Fruit fly (Drosophila melanogaster) whole organism, embryonic: ENCODE results near the gene bero.

Experiments used
- Ada2b ChIP-seq: fragments of 200-800 bp; sonication (Bioruptor generic); IDR thresholded peaks from 2 replicates; pipeline ENCODE4 v1.3.6; 2022; ENCODE audit warnings: missing biosample characterization, missing genetic modification characterization
- Blimp-1 ChIP-seq: fragments of 200-800 bp; sonication (Bioruptor generic); optimal IDR thresholded peaks from 3 replicates; lab custom pipeline; 2018; ENCODE audit warnings: missing biosample characterization, missing genetic modification characterization, mild to moderate bottlenecking, moderate library complexity, missing genetic modification reagents
- CG12219 ChIP-seq: fragments of 200-800 bp; sonication (Bioruptor generic); optimal IDR thresholded peaks from 3 replicates; lab custom pipeline; 2018; ENCODE audit warnings: missing biosample characterization, mild to moderate bottlenecking, missing genetic modification characterization
- CG15073 ChIP-seq: fragments of 200-800 bp; sonication (Bioruptor generic); optimal IDR thresholded peaks from 2 replicates; lab custom pipeline; 2016; ENCODE audit warnings: missing biosample characterization, missing genetic modification characterization
- CG18599 ChIP-seq: fragments of 200-800 bp; sonication (Bioruptor generic); optimal IDR thresholded peaks from 3 replicates; lab custom pipeline; 2017; ENCODE audit warnings: missing biosample characterization, missing genetic modification characterization, mild to moderate bottlenecking, moderate library complexity, missing genetic modification reagents
- CG30020 ChIP-seq: fragments of 200-800 bp; optimal IDR thresholded peaks from 2 replicates; lab custom pipeline; 2019; ENCODE audit warnings: missing biosample characterization, mild to moderate bottlenecking, missing genetic modification characterization, moderate library complexity
- CG31441 ChIP-seq: fragments of 200-800 bp; sonication (Bioruptor generic); IDR thresholded peaks from 2 replicates; pipeline ENCODE4 v1.3.6; 2022; ENCODE audit warnings: missing biosample characterization, missing genetic modification characterization
- CG3163 ChIP-seq: fragments of 200-800 bp; sonication (Bioruptor generic); optimal IDR thresholded peaks from 3 replicates; lab custom pipeline; 2016; ENCODE audit warnings: missing biosample characterization, missing genetic modification characterization
- CG3407 ChIP-seq: fragments of 200-800 bp; sonication (Bioruptor generic); optimal IDR thresholded peaks from 2 replicates; lab custom pipeline; 2018; ENCODE audit warnings: missing biosample characterization, mild to moderate bottlenecking, missing genetic modification characterization
- CG4617 ChIP-seq: fragments of 200-800 bp; sonication (Bioruptor generic); optimal IDR thresholded peaks from 3 replicates; lab custom pipeline; 2016; ENCODE audit warnings: missing biosample characterization, missing genetic modification characterization, borderline replicate concordance
- CG5180 ChIP-seq: fragments of 200-800 bp; sonication (Bioruptor generic); optimal IDR thresholded peaks from 3 replicates; lab custom pipeline; 2017; ENCODE audit warnings: missing biosample characterization, missing genetic modification characterization, mild to moderate bottlenecking, moderate library complexity, missing genetic modification reagents
- CG7271 ChIP-seq: fragments of 200-800 bp; sonication (Bioruptor generic); optimal IDR thresholded peaks from 2 replicates; lab custom pipeline; 2018; ENCODE audit warnings: missing biosample characterization, mild to moderate bottlenecking, missing genetic modification characterization, moderate library complexity
- CG7745 ChIP-seq: fragments of 200-800 bp; sonication (Bioruptor generic); optimal IDR thresholded peaks from 2 replicates; lab custom pipeline; 2018; ENCODE audit warnings: missing biosample characterization, mild to moderate bottlenecking, missing genetic modification characterization, moderate library complexity
- CG8478 ChIP-seq: fragments of >200 bp; optimal IDR thresholded peaks from 2 replicates; lab custom pipeline; 2018
- CG8944 ChIP-seq: fragments of 200-800 bp; sonication (Bioruptor generic); optimal IDR thresholded peaks from 3 replicates; lab custom pipeline; 2016; ENCODE audit warnings: missing biosample characterization, missing genetic modification characterization
- Eip74EF ChIP-seq, 2 experiments: fragments of 200-800 bp in 1 of 2; fragments of >200 bp in 1 of 2; sonication (Bioruptor generic) in 1 of 2; optimal IDR thresholded peaks; 2 replicates each; lab custom pipeline; 2017 to 2019; ENCODE audit warnings: missing biosample characterization in 2 of 2, missing genetic modification characterization in 2 of 2, mild to moderate bottlenecking in 1 of 2, moderate library complexity in 1 of 2
- Fer1 ChIP-seq: fragments of 200-800 bp; sonication (Bioruptor generic); optimal IDR thresholded peaks from 2 replicates; lab custom pipeline; 2017; ENCODE audit warnings: missing biosample characterization, mild to moderate bottlenecking, missing genetic modification characterization
- Hey ChIP-seq: fragments of 200-800 bp; sonication (Bioruptor generic); optimal IDR thresholded peaks from 3 replicates; lab custom pipeline; 2018; ENCODE audit warnings: missing biosample characterization, mild to moderate bottlenecking, missing genetic modification characterization
- Max ChIP-seq: fragments of 200-800 bp; sonication (Bioruptor generic); optimal IDR thresholded peaks from 2 replicates; lab custom pipeline; 2016; ENCODE audit warnings: missing biosample characterization, mild to moderate bottlenecking, missing genetic modification characterization
- Nf-YA ChIP-seq: fragments of 200-800 bp; sonication (Bioruptor generic); IDR thresholded peaks from 2 replicates; pipeline ENCODE4 v1.3.6; 2022; ENCODE audit warnings: missing biosample characterization, missing genetic modification characterization
- Nf-YB ChIP-seq: fragments of 200-800 bp; sonication (Bioruptor generic); optimal IDR thresholded peaks from 3 replicates; lab custom pipeline; 2019; ENCODE audit warnings: missing biosample characterization, mild to moderate bottlenecking, missing genetic modification characterization, moderate library complexity
- Pdp1 ChIP-seq, 2 experiments: fragments of 200-800 bp; sonication (Bioruptor generic); optimal IDR thresholded peaks; 3 replicates each; lab custom pipeline; 2016; ENCODE audit warnings: missing biosample characterization in 2 of 2, missing genetic modification characterization in 2 of 2, mild to moderate bottlenecking in 1 of 2, moderate library complexity in 1 of 2
- Spps ChIP-seq: fragments of 200-800 bp; sonication (Bioruptor generic); optimal IDR thresholded peaks from 2 replicates; lab custom pipeline; 2018; ENCODE audit warnings: missing biosample characterization, mild to moderate bottlenecking, missing genetic modification characterization
- Tbp ChIP-seq: fragments of >200 bp; optimal IDR thresholded peaks from 2 replicates; lab custom pipeline; 2018; ENCODE audit warnings: missing biosample characterization, missing genetic modification characterization
- YL-1 ChIP-seq: fragments of 200-800 bp; sonication (Bioruptor generic); optimal IDR thresholded peaks from 3 replicates; lab custom pipeline; 2017; ENCODE audit warnings: missing biosample characterization, mild to moderate bottlenecking, missing genetic modification characterization
- bcd ChIP-seq: fragments of 200-800 bp; sonication (Bioruptor generic); optimal IDR thresholded peaks from 2 replicates; lab custom pipeline; 2017; ENCODE audit warnings: missing biosample characterization, mild to moderate bottlenecking, missing genetic modification characterization
- bigmax ChIP-seq: fragments of 200-800 bp; sonication (Bioruptor generic); optimal IDR thresholded peaks from 2 replicates; lab custom pipeline; 2018; ENCODE audit warnings: missing biosample characterization, mild to moderate bottlenecking, missing genetic modification characterization
- cato ChIP-seq: fragments of 200-800 bp; sonication (Bioruptor generic); optimal IDR thresholded peaks from 2 replicates; lab custom pipeline; 2016; ENCODE audit warnings: missing biosample characterization, missing genetic modification characterization, borderline replicate concordance
- cwo ChIP-seq: fragments of 200-800 bp; sonication (Bioruptor generic); optimal IDR thresholded peaks from 3 replicates; lab custom pipeline; 2017; ENCODE audit warnings: missing biosample characterization, missing genetic modification characterization, mild to moderate bottlenecking, moderate library complexity, missing genetic modification reagents
- en ChIP-seq: fragments of 200-800 bp; sonication (Bioruptor generic); optimal IDR thresholded peaks from 2 replicates; lab custom pipeline; 2016; ENCODE audit warnings: missing biosample characterization, missing genetic modification characterization
- eyg ChIP-seq: fragments of 200-800 bp; sonication (Bioruptor generic); optimal IDR thresholded peaks from 3 replicates; lab custom pipeline; 2016; ENCODE audit warnings: missing biosample characterization, missing genetic modification characterization
- fd96Cb ChIP-seq: fragments of 200-800 bp; sonication (Bioruptor generic); optimal IDR thresholded peaks from 2 replicates; lab custom pipeline; 2018; ENCODE audit warnings: missing biosample characterization, mild to moderate bottlenecking, missing genetic modification characterization, moderate library complexity
- ftz-f1 ChIP-seq: fragments of 200-800 bp; sonication (Bioruptor generic); optimal IDR thresholded peaks from 2 replicates; lab custom pipeline; 2016; ENCODE audit warnings: missing biosample characterization, missing genetic modification characterization
- gcm ChIP-seq: fragments of 200-800 bp; sonication (Bioruptor generic); optimal IDR thresholded peaks from 2 replicates; lab custom pipeline; 2019; ENCODE audit warnings: missing biosample characterization, mild to moderate bottlenecking, missing genetic modification characterization, moderate library complexity
- gsb-n ChIP-seq: fragments of 200-800 bp; sonication (Bioruptor generic); optimal IDR thresholded peaks from 3 replicates; lab custom pipeline; 2018; ENCODE audit warnings: missing biosample characterization, mild to moderate bottlenecking, missing genetic modification characterization
- inv ChIP-seq: fragments of 200-800 bp; sonication (Bioruptor generic); IDR thresholded peaks from 2 replicates; pipeline ENCODE4 v1.3.6; 2022; ENCODE audit warnings: missing biosample characterization, missing genetic modification characterization; ENCODE audit not compliant: partially characterized antibody
- lola ChIP-seq, 3 experiments: fragments of >200 bp in 2 of 3; fragments of 200-800 bp in 1 of 3; sonication (Bioruptor generic) in 1 of 3; optimal IDR thresholded peaks; 2 replicates each; lab custom pipeline; 2017 to 2019; ENCODE audit warnings: missing biosample characterization in 3 of 3, missing genetic modification characterization in 3 of 3, mild to moderate bottlenecking in 1 of 3, moderate library complexity in 1 of 3
- nom ChIP-seq: fragments of 200-800 bp; sonication (Bioruptor generic); optimal IDR thresholded peaks from 2 replicates; lab custom pipeline; 2017; ENCODE audit warnings: missing biosample characterization, missing genetic modification characterization, mild to moderate bottlenecking, moderate library complexity, missing genetic modification reagents
- org-1 ChIP-seq: fragments of 200-800 bp; sonication (Bioruptor generic); optimal IDR thresholded peaks from 2 replicates; lab custom pipeline; 2017; ENCODE audit warnings: missing biosample characterization, missing genetic modification characterization
- otp ChIP-seq: fragments of 200-800 bp; sonication (Bioruptor generic); IDR thresholded peaks from 3 replicates; pipeline ENCODE4, ENCODE4 v1.3.6; 2022; ENCODE audit warnings: missing biosample characterization, missing genetic modification characterization
- pnt ChIP-seq: fragments of 200-800 bp; sonication (Bioruptor generic); optimal IDR thresholded peaks from 3 replicates; lab custom pipeline; 2016; ENCODE audit warnings: missing biosample characterization, missing genetic modification characterization
- repo ChIP-seq: fragments of 200-800 bp; sonication (Bioruptor generic); optimal IDR thresholded peaks from 2 replicates; lab custom pipeline; 2016; ENCODE audit warnings: missing biosample characterization, missing genetic modification characterization
- salm ChIP-seq: fragments of 200-800 bp; sonication (Bioruptor generic); optimal IDR thresholded peaks from 2 replicates; lab custom pipeline; 2018; ENCODE audit warnings: missing biosample characterization, mild to moderate bottlenecking, missing genetic modification characterization
- scrt ChIP-seq: fragments of 200-800 bp; sonication (Bioruptor generic); optimal IDR thresholded peaks from 2 replicates; lab custom pipeline; 2018; ENCODE audit warnings: missing biosample characterization, mild to moderate bottlenecking, missing genetic modification characterization, moderate library complexity
- sens-2 ChIP-seq: fragments of 200-800 bp; sonication (Bioruptor generic); IDR thresholded peaks from 2 replicates; pipeline ENCODE4 v1.3.6; 2022; ENCODE audit warnings: missing biosample characterization, missing genetic modification characterization
- tll ChIP-seq, 2 experiments: fragments of 200-800 bp in 1 of 2; fragments of >200 bp in 1 of 2; sonication (Bioruptor generic) in 1 of 2; optimal IDR thresholded peaks; 2 replicates each; lab custom pipeline; 2017 to 2019; ENCODE audit warnings: missing biosample characterization in 2 of 2, missing genetic modification characterization in 2 of 2, mild to moderate bottlenecking in 1 of 2, moderate library complexity in 1 of 2
- vnd ChIP-seq: fragments of 200-800 bp; sonication (Bioruptor generic); IDR thresholded peaks from 3 replicates; pipeline ENCODE4 v1.3.6; 2022; ENCODE audit warnings: missing biosample characterization, missing genetic modification characterization; ENCODE audit not compliant: partially characterized antibody
- wdn ChIP-seq: fragments of 200-800 bp; sonication (Bioruptor generic); IDR thresholded peaks from 2 replicates; pipeline ENCODE4 v1.3.6; 2022; ENCODE audit warnings: missing biosample characterization, missing genetic modification characterization

Gene bero

DNA sequence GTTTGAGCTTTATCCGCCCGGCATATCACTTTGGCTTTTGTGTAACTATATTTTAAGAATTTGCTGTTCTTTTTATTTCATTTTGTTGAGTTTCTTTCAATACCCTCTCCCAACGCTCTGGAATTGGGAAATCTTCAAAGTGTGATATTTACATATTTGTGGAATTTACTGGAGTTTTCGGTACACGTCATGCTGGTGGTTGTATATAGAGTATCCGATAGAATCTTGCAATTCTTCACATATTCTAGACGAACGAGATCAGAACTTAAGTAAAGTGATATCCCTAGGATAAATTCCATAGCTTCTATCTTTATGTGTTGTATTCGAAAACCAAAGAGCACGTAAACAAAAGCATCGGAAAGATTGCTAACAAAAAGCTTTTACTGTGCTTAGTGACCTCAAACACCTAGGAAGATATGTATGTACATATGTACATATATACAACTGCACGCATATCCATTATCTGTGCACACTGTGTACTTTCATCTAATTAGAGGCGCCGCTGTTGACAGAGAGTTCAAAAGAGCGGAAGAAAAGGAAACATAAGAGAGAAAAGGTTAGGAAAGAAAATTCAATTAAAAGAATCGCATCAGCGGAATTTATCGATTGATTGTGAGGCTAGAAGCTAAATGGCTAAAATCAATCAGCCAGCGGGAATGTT lies 38.3 kb downstream of the bero start (continued):
- TF ChIP-seq eyg: no peak
- TF ChIP-seq bcd (GFP tag; lab: Kevin White, UChicago): no peak
- TF ChIP-seq Eip74EF (GFP tag; optimal IDR thresholded peaks at IDR 0.05; lab: Kevin White, UChicago): peak in 1 of 2 experiments; percentile 42
- TF ChIP-seq CG3163: no peak
- TF ChIP-seq inv (GFP tag; lab: Robert Waterston, UW): no peak
- TF ChIP-seq CG4617 (GFP tag; lab: Kevin White, UChicago): no peak
- no peak for TF ChIP-seq nom (GFP tag; lab: Kevin White, UChicago)
- no peak for TF ChIP-seq Max
- TF ChIP-seq tll (GFP tag; optimal IDR thresholded peaks at IDR 0.05; lab: Kevin White, UChicago): no peak
- TF ChIP-seq YL-1: peak; percentile 22
- no peak; the same call in 2 of the 3 replicates for TF ChIP-seq otp (GFP tag; lab: Robert Waterston, UW)
- peak; percentile 11 for TF ChIP-seq gsb-n (tag; lab: Kevin White, UChicago)
- TF ChIP-seq repo: no peak
- TF ChIP-seq Spps: peak; percentile 42
- no peak for TF ChIP-seq fd96Cb (tag; lab: Kevin White, UChicago)
- TF ChIP-seq CG8944 (GFP tag; lab: Kevin White, UChicago): no peak
- TF ChIP-seq scrt (GFP tag; lab: Kevin White, UChicago): peak; percentile 44
- no peak for TF ChIP-seq org-1
- no peak for TF ChIP-seq pnt (GFP tag; lab: Kevin White, UChicago)
- TF ChIP-seq en (GFP tag; lab: Kevin White, UChicago): no peak
- TF ChIP-seq salm (tag; lab: Kevin White, UChicago): peak; percentile 13
- TF ChIP-seq vnd (GFP tag; lab: Robert Waterston, UW): no peak
- peak; percentile 46 for TF ChIP-seq Fer1 (GFP tag; lab: Kevin White, UChicago)
- TF ChIP-seq CG31441 (GFP tag; lab: Robert Waterston, UW): peak; percentile 48; the same call in 1 of the 2 replicates
- no peak for TF ChIP-seq Pdp1 (GFP tag; optimal IDR thresholded peaks at IDR 0.05; lab: Kevin White, UChicago)
- peak; percentile 72 for TF ChIP-seq CG5180
- TF ChIP-seq CG7271: no peak
- peak; percentile 65 for TF ChIP-seq CG3407
- TF ChIP-seq Tbp (GFP tag; lab: Kevin White, UChicago): no peak
- TF ChIP-seq Nf-YA: peak; percentile 46; the same call in 1 of the 2 replicates
- no peak for TF ChIP-seq Ada2b (GFP tag; lab: Robert Waterston, UW)
- no peak for TF ChIP-seq ftz-f1 (GFP tag; lab: Kevin White, UChicago)
- TF ChIP-seq wdn: no peak
- peak; percentile 38 for TF ChIP-seq CG18599 (GFP tag; lab: Kevin White, UChicago)
- peak; percentile 33 for TF ChIP-seq bigmax (GFP tag; lab: Kevin White, UChicago)
- TF ChIP-seq lola (GFP tag; optimal IDR thresholded peaks at IDR 0.05; lab: Kevin White, UChicago): peak in 1 of 3 experiments; percentile 10
- peak; percentile 63 for TF ChIP-seq Blimp-1 (GFP tag; lab: Kevin White, UChicago)
- TF ChIP-seq CG7745 (tag; lab: Kevin White, UChicago): no peak
- peak; percentile 31 for TF ChIP-seq CG12219 (GFP tag; lab: Kevin White, UChicago)
- no peak for TF ChIP-seq CG15073 (GFP tag; lab: Kevin White, UChicago)
- TF ChIP-seq CG8478 (lab: Kevin White, UChicago): no peak
- TF ChIP-seq cato: no peak
- no peak for TF ChIP-seq Hey (tag; lab: Kevin White, UChicago)
- TF ChIP-seq cwo (GFP tag; lab: Kevin White, UChicago): no peak
- no peak for TF ChIP-seq sens-2 (GFP tag; lab: Robert Waterston, UW)
- no peak for TF ChIP-seq CG30020
- TF ChIP-seq Nf-YB (GFP tag; lab: Kevin White, UChicago): peak; percentile 28
- peak; percentile 59 for TF ChIP-seq gcm
